Fruit fly (Drosophila melanogaster): ENCODE results near the gene amx.

The amx gene

dm6 chrX:9295518-9295917 is 48.4 kb upstream of the amx start (continued):
- TF ChIP-seq CG18262 (tag; optimal IDR thresholded peaks at IDR 0.05) = peak; percentile 46
- TF ChIP-seq dysf (GFP tag; IDR thresholded peaks at IDR 0.05) = peak; percentile 46; the same call in 1 of the 3 replicates
- no peak for TF ChIP-seq CG14965 (GFP tag; optimal IDR thresholded peaks at IDR 0.05; ENCODE audit: borderline replicate concordance)
- TF ChIP-seq ken (GFP tag; IDR thresholded peaks at IDR 0.05) = peak; percentile 37; the same call in 1 of the 3 replicates
- TF ChIP-seq CG2712 (tag; optimal IDR thresholded peaks at IDR 0.05) = peak; percentile 57
- peak; percentile 29; the same call in 1 of the 2 replicates for TF ChIP-seq E2f1 (GFP tag; IDR thresholded peaks at IDR 0.05)
- TF ChIP-seq phol (tag; optimal IDR thresholded peaks at IDR 0.05) = peak; percentile 33
- peak; percentile 19 for TF ChIP-seq CG16815 (GFP tag; optimal IDR thresholded peaks at IDR 0.05)
- peak in 1 of 2 experiments; percentile 29 for TF ChIP-seq chif (GFP tag; optimal IDR thresholded peaks at IDR 0.05)
- no peak for TF ChIP-seq CG3065 (GFP tag; optimal IDR thresholded peaks at IDR 0.05)
- TF ChIP-seq CG4404 (GFP tag; IDR thresholded peaks at IDR 0.05) = 0 out of 2 replicates have a peak, but pooled peaks have one; percentile 23
- no peak for TF ChIP-seq CG2199 (GFP tag; IDR thresholded peaks at IDR 0.05)
- TF ChIP-seq Spps (tag; optimal IDR thresholded peaks at IDR 0.05) = peak; percentile 3
- no peak for TF ChIP-seq CG3163 (GFP tag; optimal IDR thresholded peaks at IDR 0.05)
- TF ChIP-seq CG10959 (GFP tag; IDR thresholded peaks at IDR 0.05) = peak; percentile 42; the same call in 1 of the 2 replicates
- TF ChIP-seq CG8388 (GFP tag; optimal IDR thresholded peaks at IDR 0.05) = peak; percentile 34
- TF ChIP-seq fd96Cb (tag; optimal IDR thresholded peaks at IDR 0.05) = peak; percentile 40
- TF ChIP-seq Sry-δ (GFP tag; optimal IDR thresholded peaks at IDR 0.05) = no peak
- no peak for TF ChIP-seq Ssrp (tag; optimal IDR thresholded peaks at IDR 0.05)
- TF ChIP-seq Oli (tag; optimal IDR thresholded peaks at IDR 0.05) = peak; percentile 36
- TF ChIP-seq ara (GFP tag; IDR thresholded peaks at IDR 0.05) = peak; percentile 57; the same call in 1 of the 2 replicates
- TF ChIP-seq insv (GFP tag; optimal IDR thresholded peaks at IDR 0.05) = no peak
- peak; percentile 2 for TF ChIP-seq CG4820 (GFP tag; optimal IDR thresholded peaks at IDR 0.05)
- no peak for TF ChIP-seq CG6854 (GFP tag; optimal IDR thresholded peaks at IDR 0.05)
- peak; percentile 18 for TF ChIP-seq Sox102F (GFP tag; optimal IDR thresholded peaks at IDR 0.05)
- TF ChIP-seq Lim3 (GFP tag; IDR thresholded peaks at IDR 0.05) = no peak
- no peak for TF ChIP-seq CG16813 (GFP tag; IDR thresholded peaks at IDR 0.05; ENCODE audit: partially characterized antibody)
- peak; percentile 7 for TF ChIP-seq Xbp1 (GFP tag; optimal IDR thresholded peaks at IDR 0.05)
- TF ChIP-seq CG1233 (GFP tag; optimal IDR thresholded peaks at IDR 0.05) = no peak
- TF ChIP-seq D19A (tag; optimal IDR thresholded peaks at IDR 0.05) = peak; percentile 11
- no peak for TF ChIP-seq bowl (GFP tag; IDR thresholded peaks at IDR 0.05)
- peak; percentile 26; the same call in 1 of the 2 replicates for TF ChIP-seq sisA (GFP tag; IDR thresholded peaks at IDR 0.05)
- TF ChIP-seq CG34422 (GFP tag; IDR thresholded peaks at IDR 0.05) = 0 out of 3 replicates have a peak, but pooled peaks have one; percentile 25
- TF ChIP-seq CG9876 (GFP tag; optimal IDR thresholded peaks at IDR 0.05) = no peak
- peak; percentile 68; the same call in 1 of the 2 replicates for TF ChIP-seq Xrp1 (GFP tag; IDR thresholded peaks at IDR 0.05)
- no peak for TF ChIP-seq CG30020 (tag; optimal IDR thresholded peaks at IDR 0.05)
- peak; percentile 14 for TF ChIP-seq CG1602 (GFP tag; optimal IDR thresholded peaks at IDR 0.05)
- TF ChIP-seq nmo (GFP tag; optimal IDR thresholded peaks at IDR 0.05) = peak; percentile 40
- peak; percentile 17 for TF ChIP-seq dmrt99B (tag; optimal IDR thresholded peaks at IDR 0.05)
- peak; percentile 4 for TF ChIP-seq Hsf (GFP tag; optimal IDR thresholded peaks at IDR 0.05)
- TF ChIP-seq pnt (GFP tag; optimal IDR thresholded peaks at IDR 0.05) = peak; percentile 11
- TF ChIP-seq lola (GFP tag; optimal IDR thresholded peaks at IDR 0.05) = peak in 1 of 3 experiments; percentile 51
- no peak for TF ChIP-seq trh (GFP tag; optimal IDR thresholded peaks at IDR 0.05)
- TF ChIP-seq az2 (GFP tag; optimal IDR thresholded peaks at IDR 0.05) = peak; percentile 23
- no peak for TF ChIP-seq ranshi (GFP tag; IDR thresholded peaks at IDR 0.05)
- peak; percentile 35 for TF ChIP-seq CG14710 (tag; optimal IDR thresholded peaks at IDR 0.05)
- peak; percentile 22; the same call in 1 of the 2 replicates for TF ChIP-seq lmd (GFP tag; IDR thresholded peaks at IDR 0.05)
- TF ChIP-seq CG10979 (tag; optimal IDR thresholded peaks at IDR 0.05) = peak; percentile 61
- TF ChIP-seq CG12299 (tag; optimal IDR thresholded peaks at IDR 0.05) = no peak
- peak; percentile 1 for TF ChIP-seq CG13775 (GFP tag; optimal IDR thresholded peaks at IDR 0.05)

Measured in whole organism, embryonic.